Worm (Caenorhabditis elegans): ENCODE measurements around the gene vps-24.

vps-24 gene

ce11 chrII:4987257-4987656 is 6.5 kb upstream of the vps-24 start:
- TF ChIP-seq nhr-25 (tag; optimal IDR thresholded peaks at IDR 0.05) = no peak
- no peak for TF ChIP-seq lsy-12 (tag; optimal IDR thresholded peaks at IDR 0.05)
- no peak for TF ChIP-seq elt-1 (tag; optimal IDR thresholded peaks at IDR 0.05)
- TF ChIP-seq nhr-77 (tag; optimal IDR thresholded peaks at IDR 0.05) = no peak
- no peak for TF ChIP-seq ceh-16 (tag; optimal IDR thresholded peaks at IDR 0.05)
- no peak for TF ChIP-seq ceh-9 (tag; optimal IDR thresholded peaks at IDR 0.05)
- no peak for TF ChIP-seq nhr-23 (tag; optimal IDR thresholded peaks at IDR 0.05)
- no peak for TF ChIP-seq pha-4 (tag; optimal IDR thresholded peaks at IDR 0.05)
- TF ChIP-seq mml-1 (tag; optimal IDR thresholded peaks at IDR 0.05) = no peak
- TF ChIP-seq nhr-28 (tag; optimal IDR thresholded peaks at IDR 0.05) = no peak
- TF ChIP-seq zag-1 (tag; optimal IDR thresholded peaks at IDR 0.05) = no peak

DNA sequence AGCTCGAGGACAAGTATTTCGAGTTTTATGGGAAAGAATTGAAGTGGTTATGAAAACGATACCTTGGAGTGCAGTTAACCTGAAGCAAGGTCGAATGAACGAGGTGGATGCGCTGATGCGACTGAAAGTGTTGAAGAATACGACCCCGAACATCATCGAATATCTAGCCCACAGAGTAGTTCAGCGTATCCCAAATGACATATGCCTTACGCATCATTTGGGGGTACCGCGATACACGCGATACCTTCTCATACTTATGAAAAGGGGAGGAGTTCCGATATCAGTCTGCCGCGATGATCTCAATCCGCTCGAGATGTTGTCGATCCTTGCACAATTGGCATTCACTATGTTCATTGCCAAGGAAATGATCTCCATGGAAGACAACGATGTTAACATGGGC is 4.0 kb upstream of the vps-24 start, which contains the start of gene T27F7.12:
Gene T27F7.12, plus strand, starts transcription at position 301 of the 400 bp plus-strand sequence.
- TF ChIP-seq eor-1 (tag; optimal IDR thresholded peaks at IDR 0.05) (no peak), lsy-12 (tag; optimal IDR thresholded peaks at IDR 0.05) (no peak), nhr-28 (tag; optimal IDR thresholded peaks at IDR 0.05) (no peak), sea-2 (GFP tag; optimal IDR thresholded peaks at IDR 0.05) (no peak), nhr-12 (tag; optimal IDR thresholded peaks at IDR 0.05) (no peak), fkh-10 (GFP tag; optimal IDR thresholded peaks at IDR 0.05) (no peak), ztf-11 (tag; optimal IDR thresholded peaks at IDR 0.05) (no peak), elt-3 (tag; optimal IDR thresholded peaks at IDR 0.05) (no peak), ZK546.5 (tag; optimal IDR thresholded peaks at IDR 0.05) (no peak)

DNA sequence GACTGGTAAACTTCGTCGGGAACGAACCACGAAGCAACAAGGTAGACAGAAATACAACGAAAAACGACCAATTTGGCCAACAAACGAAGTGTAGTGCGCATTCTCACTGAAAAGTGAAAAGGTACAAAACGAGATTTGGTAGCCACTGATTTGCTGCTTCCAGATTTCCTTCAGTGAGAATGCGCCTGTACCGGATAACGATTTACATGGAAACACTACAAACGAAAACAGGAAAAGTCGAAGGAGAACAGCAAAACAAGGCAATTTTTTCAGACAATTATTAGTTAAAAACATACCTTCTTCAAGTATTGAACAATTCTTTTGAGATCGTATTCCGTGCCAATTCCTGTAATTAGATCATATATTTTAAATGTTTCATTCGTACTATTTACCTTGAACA is 821 bp upstream of the vps-24 start, which contains the start of gene pigb-1:
Gene pigb-1, minus strand, starts transcription at position 101 of the 400 bp plus-strand sequence.
- TF ChIP-seq eor-1 (tag; optimal IDR thresholded peaks at IDR 0.05) (no peak), nhr-11 (tag; optimal IDR thresholded peaks at IDR 0.05) (no peak), mml-1 (tag; optimal IDR thresholded peaks at IDR 0.05) (no peak), nhr-28 (tag; optimal IDR thresholded peaks at IDR 0.05) (no peak), sea-2 (GFP tag; optimal IDR thresholded peaks at IDR 0.05) (no peak), nhr-77 (tag; optimal IDR thresholded peaks at IDR 0.05) (no peak), elt-3 (tag; optimal IDR thresholded peaks at IDR 0.05) (no peak), hmg-11 (tag; optimal IDR thresholded peaks at IDR 0.05) (no peak), ceh-9 (tag; optimal IDR thresholded peaks at IDR 0.05) (no peak), skn-1 (tag; optimal IDR thresholded peaks at IDR 0.05) (no peak), fkh-2 (tag; optimal IDR thresholded peaks at IDR 0.05) (no peak), snpc-4 (tag; optimal IDR thresholded peaks at IDR 0.05) (no peak), zag-1 (tag; optimal IDR thresholded peaks at IDR 0.05) (no peak), unc-39 (tag; optimal IDR thresholded peaks at IDR 0.05) (no peak), nhr-43 (tag; optimal IDR thresholded peaks at IDR 0.05; ENCODE audit: poor library complexity, severe bottlenecking) (no peak), fos-1 (tag; optimal IDR thresholded peaks at IDR 0.05) (no peak), pqm-1 (tag; optimal IDR thresholded peaks at IDR 0.05) (no peak)

DNA sequence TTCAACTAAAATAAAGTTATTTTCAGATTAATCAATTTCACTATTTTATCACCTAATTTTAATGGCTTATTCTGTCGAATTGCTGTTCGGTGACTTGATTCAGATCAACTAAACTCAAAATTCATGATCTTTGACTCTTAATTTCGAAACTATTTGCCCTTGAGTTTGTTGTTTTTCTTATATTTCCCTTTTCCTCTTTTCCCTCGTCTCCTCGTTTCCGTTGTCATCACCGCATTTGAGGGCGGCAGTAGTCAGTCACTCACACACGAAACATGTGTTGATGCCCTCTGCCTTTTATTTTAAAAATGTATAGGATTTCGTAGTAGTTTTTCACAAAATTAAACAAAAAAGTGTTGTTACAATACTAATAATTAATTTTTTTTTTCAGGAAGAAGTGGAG is 1.1 kb downstream of the vps-24 start, which contains the start of gene rnh-1.0:
Gene rnh-1.0, plus strand, starts transcription at position 389 of the 400 bp plus-strand sequence.
- no peak for TF ChIP-seq daf-12 (tag; optimal IDR thresholded peaks at IDR 0.05)
- TF ChIP-seq nhr-25 (tag; optimal IDR thresholded peaks at IDR 0.05) = peak; percentile 1
- peak; percentile 5 for TF ChIP-seq pha-4 (tag; optimal IDR thresholded peaks at IDR 0.05)
- peak; percentile 3 for TF ChIP-seq nfya-1 (tag; optimal IDR thresholded peaks at IDR 0.05; ENCODE audit: insufficient read depth)

DNA sequence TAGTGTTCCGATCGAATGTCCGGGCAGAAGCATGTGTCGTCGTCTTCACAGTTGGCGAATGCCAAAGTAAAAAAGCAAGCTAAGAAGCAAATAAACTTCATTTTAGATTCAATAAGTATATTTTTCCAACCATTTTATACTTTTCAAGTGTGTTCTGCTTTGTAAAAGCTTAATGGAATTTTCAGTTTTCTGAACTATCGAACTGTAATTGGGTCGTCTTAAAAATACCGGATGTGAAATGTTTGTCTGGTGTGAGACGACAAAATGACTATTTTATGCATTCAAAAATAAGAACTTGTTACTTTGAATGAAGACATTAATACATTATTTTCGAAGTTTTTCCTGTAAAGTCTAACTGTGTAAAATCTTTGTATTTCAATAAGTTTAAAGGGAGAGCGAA is 4.9 kb downstream of the vps-24 start, which contains the start of gene F59A6.11:
Gene F59A6.11, minus strand, starts transcription at position 101 of the 400 bp plus-strand sequence.
- TF ChIP-seq skn-1 (tag; optimal IDR thresholded peaks at IDR 0.05) = no peak
- no peak for TF ChIP-seq nhr-67 (tag; optimal IDR thresholded peaks at IDR 0.05)
- TF ChIP-seq nhr-76 (tag; optimal IDR thresholded peaks at IDR 0.05) = no peak
- TF ChIP-seq nfya-1 (tag; optimal IDR thresholded peaks at IDR 0.05; ENCODE audit: insufficient read depth) = no peak
- no peak for TF ChIP-seq nhr-43 (tag; optimal IDR thresholded peaks at IDR 0.05; ENCODE audit: poor library complexity, severe bottlenecking)

- TF ChIP-seq egl-5 (tag; optimal IDR thresholded peaks at IDR 0.05) (peak; percentile 75), lin-39 (tag; optimal IDR thresholded peaks at IDR 0.05) (peak; percentile 51), skn-1 (tag; optimal IDR thresholded peaks at IDR 0.05) (peak; percentile 79), pqm-1 (tag; optimal IDR thresholded peaks at IDR 0.05) (peak; percentile 19), fos-1 (tag; optimal IDR thresholded peaks at IDR 0.05) (no peak), pha-4 (tag; optimal IDR thresholded peaks at IDR 0.05) (no peak), elt-3 (tag; optimal IDR thresholded peaks at IDR 0.05) (no peak), ZK546.5 (tag; optimal IDR thresholded peaks at IDR 0.05) (no peak), sea-2 (GFP tag; optimal IDR thresholded peaks at IDR 0.05) (no peak), nhr-12 (tag; optimal IDR thresholded peaks at IDR 0.05) (no peak), daf-12 (tag; optimal IDR thresholded peaks at IDR 0.05) (no peak), zag-1 (tag; optimal IDR thresholded peaks at IDR 0.05) (no peak), lin-15B (tag; optimal IDR thresholded peaks at IDR 0.05) (peak; percentile 74), ceh-82 (tag; optimal IDR thresholded peaks at IDR 0.05) (peak; percentile 75), ama-1 (optimal IDR thresholded peaks at IDR 0.05) (no peak), mml-1 (tag; optimal IDR thresholded peaks at IDR 0.05) (no peak), nhr-23 (tag; optimal IDR thresholded peaks at IDR 0.05) (peak; percentile 92), nhr-43 (tag; optimal IDR thresholded peaks at IDR 0.05; ENCODE audit: poor library complexity, severe bottlenecking) (peak; percentile 90), nhr-25 (tag; optimal IDR thresholded peaks at IDR 0.05) (peak; percentile 89), nhr-76 (tag; optimal IDR thresholded peaks at IDR 0.05) (no peak), ztf-11 (tag; optimal IDR thresholded peaks at IDR 0.05) (no peak), ceh-9 (tag; optimal IDR thresholded peaks at IDR 0.05) (no peak), tbx-2 (tag; optimal IDR thresholded peaks at IDR 0.05) (no peak), nfya-1 (tag; optimal IDR thresholded peaks at IDR 0.05; ENCODE audit: insufficient read depth) (no peak), elt-2 (tag; optimal IDR thresholded peaks at IDR 0.05) (no peak), eor-1 (tag; optimal IDR thresholded peaks at IDR 0.05) (no peak), ceh-16 (tag; optimal IDR thresholded peaks at IDR 0.05) (no peak), nhr-77 (tag; optimal IDR thresholded peaks at IDR 0.05) (no peak), unc-39 (tag; optimal IDR thresholded peaks at IDR 0.05) (no peak)
These were observed 5.3 kb downstream of the vps-24 start, which contains the start of gene citk-2 for ce11 chrII:4999122-4999521. Gene citk-2 (plus strand): TSS chrII:4999520.
